Worm (Caenorhabditis elegans) whole organism, L3 larva: ENCODE results near the gene his-31.

Experiments
- R02D3.7 ChIP-seq: fragments of 150-350 bp; optimal IDR thresholded peaks from 2 replicates; lab custom pipeline; 2014; ENCODE audit warnings: missing biosample characterization, missing genetic modification characterization
- ZK546.5 ChIP-seq: sonication (generic microtip); optimal IDR thresholded peaks from 2 replicates; lab custom pipeline; 2017; ENCODE audit warnings: missing biosample characterization, missing genetic modification characterization
- aly-2 ChIP-seq: fragments of 150-350 bp; optimal IDR thresholded peaks from 2 replicates; lab custom pipeline; 2014; ENCODE audit warnings: missing biosample characterization, missing genetic modification characterization
- ama-1 ChIP-seq: fragments of 150-350 bp; optimal IDR thresholded peaks from 2 replicates; lab custom pipeline; 2018
- ceh-16 ChIP-seq: sonication (generic microtip); optimal IDR thresholded peaks from 2 replicates; lab custom pipeline; 2017; ENCODE audit warnings: missing biosample characterization, missing genetic modification characterization
- ceh-28 ChIP-seq: fragments of 150-350 bp; optimal IDR thresholded peaks from 2 replicates; lab custom pipeline; 2014; ENCODE audit warnings: missing biosample characterization, missing genetic modification reagents, missing genetic modification characterization
- ceh-82 ChIP-seq: fragments of 150-350 bp; optimal IDR thresholded peaks from 2 replicates; lab custom pipeline; 2014; ENCODE audit warnings: missing biosample characterization, missing genetic modification characterization
- ceh-9 ChIP-seq: sonication (generic microtip); optimal IDR thresholded peaks from 2 replicates; lab custom pipeline; 2018; ENCODE audit warnings: missing biosample characterization, missing genetic modification characterization
- daf-12 ChIP-seq: fragments of 150-350 bp; optimal IDR thresholded peaks from 2 replicates; lab custom pipeline; 2014; ENCODE audit warnings: missing biosample characterization, missing genetic modification reagents, missing genetic modification characterization
- egl-27 ChIP-seq: sonication (generic microtip); optimal IDR thresholded peaks from 4 replicates; lab custom pipeline; 2017; ENCODE audit warnings: missing biosample characterization, missing genetic modification reagents, missing genetic modification characterization
- egl-5 ChIP-seq: fragments of 150-350 bp; optimal IDR thresholded peaks from 2 replicates; lab custom pipeline; 2017; ENCODE audit warnings: missing biosample characterization, missing genetic modification reagents, missing genetic modification characterization, inconsistent platforms
- elt-1 ChIP-seq: fragments of 150-350 bp; optimal IDR thresholded peaks from 2 replicates; lab custom pipeline; 2014; ENCODE audit warnings: missing biosample characterization, missing genetic modification characterization
- elt-2 ChIP-seq: sonication (generic microtip); optimal IDR thresholded peaks from 2 replicates; lab custom pipeline; 2016; ENCODE audit warnings: missing genetic modification reagents, mild to moderate bottlenecking, missing genetic modification characterization, missing compliant biosample characterization
- elt-3 ChIP-seq, 3 experiments: fragments of 150-350 bp in 1 of 3; sonication (generic microtip) in 2 of 3; optimal IDR thresholded peaks; 2 replicates in 2 of 3; 4 replicates in 1 of 3; lab custom pipeline; 2014 to 2017; ENCODE audit warnings: missing biosample characterization in 3 of 3, missing genetic modification characterization in 3 of 3
- eor-1 ChIP-seq, 2 experiments: fragments of 150-350 bp; optimal IDR thresholded peaks; 2 replicates each; lab custom pipeline; 2014 to 2018; ENCODE audit warnings: missing biosample characterization in 2 of 2, missing genetic modification characterization in 2 of 2
- fkh-10 ChIP-seq: sonication (generic microtip); optimal IDR thresholded peaks from 2 replicates; lab custom pipeline; 2017; ENCODE audit warnings: missing biosample characterization, missing genetic modification reagents, missing genetic modification characterization
- fkh-2 ChIP-seq: fragments of 150-350 bp; optimal IDR thresholded peaks from 2 replicates; lab custom pipeline; 2014; ENCODE audit warnings: missing biosample characterization, missing genetic modification reagents, missing genetic modification characterization
- fos-1 ChIP-seq: fragments of 150-350 bp; optimal IDR thresholded peaks from 2 replicates; lab custom pipeline; 2014; ENCODE audit warnings: missing biosample characterization, missing genetic modification characterization
- hmg-11 ChIP-seq: sonication (generic microtip); optimal IDR thresholded peaks from 2 replicates; lab custom pipeline; 2016; ENCODE audit warnings: missing genetic modification characterization, missing compliant biosample characterization
- jun-1 ChIP-seq: fragments of 150-350 bp; optimal IDR thresholded peaks from 2 replicates; lab custom pipeline; 2014; ENCODE audit warnings: missing biosample characterization, missing genetic modification reagents, missing genetic modification characterization
- lin-15B ChIP-seq: fragments of 150-350 bp; optimal IDR thresholded peaks from 2 replicates; lab custom pipeline; 2014; ENCODE audit warnings: missing biosample characterization, missing genetic modification characterization
- lin-39 ChIP-seq: fragments of 150-350 bp; optimal IDR thresholded peaks from 2 replicates; lab custom pipeline; 2018; ENCODE audit warnings: missing biosample characterization, missing genetic modification reagents, missing genetic modification characterization
- lsy-12 ChIP-seq: sonication (generic microtip); optimal IDR thresholded peaks from 2 replicates; lab custom pipeline; 2016; ENCODE audit warnings: mild to moderate bottlenecking, missing genetic modification characterization, missing compliant biosample characterization
- mdl-1 ChIP-seq: fragments of 150-350 bp; optimal IDR thresholded peaks from 2 replicates; lab custom pipeline; 2014; ENCODE audit warnings: missing biosample characterization, missing genetic modification characterization
- mml-1 ChIP-seq: fragments of 150-350 bp; sonication (generic microtip); optimal IDR thresholded peaks from 3 replicates; lab custom pipeline; 2014; ENCODE audit warnings: missing biosample characterization, missing genetic modification characterization
- nfya-1 ChIP-seq: sonication (generic microtip); optimal IDR thresholded peaks from 2 replicates; lab custom pipeline; 2017; ENCODE audit warnings: missing genetic modification characterization, mild to moderate bottlenecking, missing compliant biosample characterization, antibody characterized with exemption, moderate library complexity; ENCODE audit not compliant: insufficient read depth
- nhr-11 ChIP-seq: fragments of 150-350 bp; optimal IDR thresholded peaks from 2 replicates; lab custom pipeline; 2014; ENCODE audit warnings: missing biosample characterization, missing genetic modification characterization
- nhr-23 ChIP-seq: fragments of 150-350 bp; optimal IDR thresholded peaks from 2 replicates; lab custom pipeline; 2014; ENCODE audit warnings: missing biosample characterization, missing genetic modification reagents, missing genetic modification characterization
- nhr-237 ChIP-seq: fragments of 150-350 bp; optimal IDR thresholded peaks from 2 replicates; lab custom pipeline; 2014; ENCODE audit warnings: missing biosample characterization, missing genetic modification characterization
- nhr-25 ChIP-seq: sonication (generic microtip); optimal IDR thresholded peaks from 2 replicates; lab custom pipeline; 2017; ENCODE audit warnings: missing biosample characterization, missing genetic modification characterization
- nhr-28 ChIP-seq: fragments of 150-350 bp; optimal IDR thresholded peaks from 2 replicates; lab custom pipeline; 2014; ENCODE audit warnings: missing biosample characterization, missing genetic modification characterization
- nhr-43 ChIP-seq: sonication (generic microtip); optimal IDR thresholded peaks from 2 replicates; lab custom pipeline; 2016; ENCODE audit warnings: mild to moderate bottlenecking, missing genetic modification characterization, missing compliant biosample characterization; ENCODE audit not compliant: poor library complexity, severe bottlenecking
- nhr-67 ChIP-seq: fragments of 150-350 bp; optimal IDR thresholded peaks from 2 replicates; lab custom pipeline; 2014; ENCODE audit warnings: missing biosample characterization, missing genetic modification characterization
- nhr-76 ChIP-seq: fragments of 150-350 bp; sonication (generic microtip); optimal IDR thresholded peaks from 5 replicates; lab custom pipeline; 2014; ENCODE audit warnings: missing biosample characterization, missing genetic modification characterization
- nhr-77 ChIP-seq: fragments of 150-350 bp; optimal IDR thresholded peaks from 2 replicates; lab custom pipeline; 2014; ENCODE audit warnings: missing biosample characterization, missing genetic modification characterization
- pha-4 ChIP-seq: fragments of 150-350 bp; optimal IDR thresholded peaks from 2 replicates; lab custom pipeline; 2014; ENCODE audit warnings: missing biosample characterization, missing genetic modification reagents, missing genetic modification characterization
- pqm-1 ChIP-seq: fragments of 150-350 bp; optimal IDR thresholded peaks from 2 replicates; lab custom pipeline; 2017; ENCODE audit warnings: missing biosample characterization, missing genetic modification characterization, inconsistent platforms
- sea-2 ChIP-seq: fragments of 150-350 bp; sonication (generic microtip); optimal IDR thresholded peaks from 4 replicates; lab custom pipeline; 2014; ENCODE audit warnings: missing biosample characterization, missing genetic modification reagents, missing genetic modification characterization
- skn-1 ChIP-seq: fragments of 150-350 bp; optimal IDR thresholded peaks from 2 replicates; lab custom pipeline; 2014; ENCODE audit warnings: missing biosample characterization, missing genetic modification characterization
- snpc-4 ChIP-seq: fragments of 150-350 bp; optimal IDR thresholded peaks from 2 replicates; lab custom pipeline; 2014; ENCODE audit warnings: missing biosample characterization, missing genetic modification characterization
- tbx-2 ChIP-seq: sonication (generic microtip); optimal IDR thresholded peaks from 2 replicates; lab custom pipeline; 2016; ENCODE audit warnings: mild to moderate bottlenecking, missing genetic modification characterization, missing compliant biosample characterization
- unc-39 ChIP-seq: sonication (generic microtip); optimal IDR thresholded peaks from 4 replicates; lab custom pipeline; 2017; ENCODE audit warnings: missing biosample characterization, missing genetic modification characterization
- unc-62 ChIP-seq: fragments of 150-350 bp; sonication (generic microtip); optimal IDR thresholded peaks from 4 replicates; lab custom pipeline; 2014; ENCODE audit warnings: missing biosample characterization, missing genetic modification reagents, missing genetic modification characterization
- zag-1 ChIP-seq: fragments of 150-350 bp; optimal IDR thresholded peaks from 2 replicates; lab custom pipeline; 2014; ENCODE audit warnings: missing biosample characterization, missing genetic modification characterization
- ztf-11 ChIP-seq: fragments of 150-350 bp; optimal IDR thresholded peaks from 2 replicates; lab custom pipeline; 2014; ENCODE audit warnings: missing biosample characterization, missing genetic modification characterization
- ztf-4 ChIP-seq: fragments of 150-350 bp; optimal IDR thresholded peaks from 2 replicates; lab custom pipeline; 2014; ENCODE audit warnings: missing biosample characterization, missing genetic modification characterization

Gene his-31

DNA sequence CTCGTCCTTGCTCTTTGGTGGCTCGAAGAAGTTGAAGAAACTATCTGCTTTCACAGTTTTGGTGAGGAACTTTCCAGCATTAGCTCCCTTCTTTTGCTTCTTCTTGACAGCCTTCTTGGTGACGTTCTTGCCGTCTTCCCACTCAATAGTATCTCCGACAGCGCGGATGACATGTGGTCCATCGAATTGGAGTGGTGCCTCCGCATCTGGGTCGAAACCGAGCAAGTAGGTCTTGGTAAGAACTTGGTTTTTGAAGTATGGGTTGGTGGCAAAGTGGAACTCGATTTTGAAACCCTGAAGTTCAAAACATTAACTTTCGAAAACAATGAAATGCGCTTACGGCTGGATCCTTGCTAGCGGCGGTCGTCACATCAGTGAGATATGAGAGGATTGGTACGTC lies 44.5 kb upstream of the his-31 start:
- TF ChIP-seq lsy-12 (no peak), eor-1 (tag; optimal IDR thresholded peaks at IDR 0.05; lab: Kevin White, UChicago) (no peak), aly-2 (no peak), nfya-1 (no peak)

DNA sequence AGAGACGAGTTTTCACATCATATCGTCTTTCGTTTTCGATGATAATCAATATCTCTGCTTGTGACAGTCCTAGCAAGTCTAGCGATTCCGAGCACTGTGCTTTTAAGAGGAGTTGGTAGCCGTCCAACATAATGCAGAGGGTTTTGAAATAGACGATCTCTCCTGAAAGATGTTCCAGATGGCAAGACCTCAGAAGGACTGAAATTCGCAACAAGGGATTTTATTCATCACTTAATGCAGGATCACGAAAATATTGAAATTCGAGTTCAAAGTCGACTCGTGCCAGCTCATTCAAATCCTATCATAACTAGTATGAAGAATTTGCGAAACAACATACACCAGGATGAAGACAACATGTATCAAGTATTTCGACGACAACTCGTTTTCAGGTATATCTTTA lies 43.7 kb upstream of the his-31 start, which contains the start of gene D2096.7:
D2096.7 (minus strand) TSS at position 130 of the 400 bp plus-strand sequence.
- TF ChIP-seq sea-2 (no peak), snpc-4 (tag; lab: Kevin White, UChicago) (no peak), nhr-43 (tag; lab: Kevin White, UChicago) (peak; percentile 31), pha-4 (tag; lab: Kevin White, UChicago) (no peak), ama-1 (lab: Kevin White, UChicago) (peak; percentile 77), skn-1 (tag; lab: Kevin White, UChicago) (no peak), nhr-28 (tag; lab: Kevin White, UChicago) (no peak), elt-2 (tag; lab: Kevin White, UChicago) (peak; percentile 2), ztf-4 (tag; lab: Kevin White, UChicago) (peak; percentile 47), lsy-12 (peak; percentile 6), eor-1 (tag; optimal IDR thresholded peaks at IDR 0.05; lab: Kevin White, UChicago) (no peak)

DNA sequence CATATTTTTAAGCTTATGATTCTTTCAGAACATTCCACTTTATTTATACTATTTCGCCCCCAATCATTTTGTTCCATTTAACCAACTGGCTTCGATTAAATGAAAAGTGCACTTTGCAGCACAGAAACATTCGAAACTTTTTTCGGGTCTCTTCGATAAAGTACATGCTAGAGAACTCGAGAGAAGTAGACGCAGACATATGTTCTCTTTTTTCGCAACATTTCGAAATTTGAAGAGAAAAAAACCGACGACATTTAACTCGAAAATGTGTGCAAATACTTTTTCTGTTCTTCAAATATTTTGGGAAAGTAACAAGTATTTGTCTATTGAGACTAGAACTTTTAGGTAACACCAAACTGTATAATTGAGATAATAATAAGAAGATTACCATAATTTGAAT lies 43.1 kb upstream of the his-31 start:
- TF ChIP-seq sea-2 (no peak), nfya-1 (peak; percentile 44), pha-4 (tag; lab: Kevin White, UChicago) (peak; percentile 55)

DNA sequence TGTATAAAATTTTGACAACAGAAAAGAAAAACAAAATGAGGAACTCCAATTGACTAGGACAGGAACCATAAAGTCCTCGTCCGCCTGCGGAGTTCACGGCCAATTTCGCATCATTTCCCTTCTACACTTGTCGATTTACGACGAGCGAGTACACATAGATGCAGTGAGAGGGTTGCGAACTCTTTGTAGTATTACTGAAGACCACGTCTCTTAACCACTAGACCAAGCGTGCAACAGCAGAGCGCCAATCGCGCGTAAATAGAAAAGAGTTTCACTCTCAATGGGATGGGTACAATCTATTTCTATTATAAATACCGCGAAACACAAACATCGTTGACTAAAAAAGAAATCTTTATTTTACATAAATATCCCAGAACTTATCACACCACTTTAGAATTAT lies 41.6 kb upstream of the his-31 start:
- TF ChIP-seq pha-4 (tag; lab: Kevin White, UChicago) (peak; percentile 88), ceh-9 (no peak), lin-15B (tag; lab: Kevin White, UChicago) (peak; percentile 59), jun-1 (tag; lab: Kevin White, UChicago) (peak; percentile 55), lin-39 (peak; percentile 90), pqm-1 (tag; lab: Kevin White, UChicago) (peak; percentile 72), tbx-2 (tag; lab: Kevin White, UChicago) (peak; percentile 59), nhr-67 (no peak), nhr-76 (tag; lab: Kevin White, UChicago) (no peak), mdl-1 (no peak), ZK546.5 (tag; lab: Kevin White, UChicago) (no peak), nhr-28 (tag; lab: Kevin White, UChicago) (no peak), nhr-77 (tag; lab: Kevin White, UChicago) (no peak), fos-1 (tag; lab: Kevin White, UChicago) (no peak), ceh-28 (no peak), R02D3.7 (tag; lab: Kevin White, UChicago) (peak; percentile 79), lsy-12 (peak; percentile 79), unc-39 (tag; lab: Kevin White, UChicago) (no peak), ztf-11 (tag; lab: Kevin White, UChicago) (no peak), egl-27 (peak; percentile 7), sea-2 (no peak), elt-3 (tag; optimal IDR thresholded peaks at IDR 0.05; lab: Kevin White, UChicago) (no peak), nhr-23 (tag; lab: Kevin White, UChicago) (peak; percentile 56), elt-1 (no peak), fkh-10 (GFP tag; lab: Kevin White, UChicago) (no peak), fkh-2 (no peak), hmg-11 (tag; lab: Kevin White, UChicago) (no peak), ceh-16 (no peak), snpc-4 (tag; lab: Kevin White, UChicago) (peak; percentile 63), eor-1 (tag; optimal IDR thresholded peaks at IDR 0.05; lab: Kevin White, UChicago) (no peak), zag-1 (tag; lab: Kevin White, UChicago) (no peak), aly-2 (no peak), egl-5 (tag; lab: Kevin White, UChicago) (peak; percentile 71), ceh-82 (tag; lab: Kevin White, UChicago) (peak; percentile 18), mml-1 (tag; lab: Kevin White, UChicago) (no peak), daf-12 (tag; lab: Kevin White, UChicago) (no peak), elt-2 (tag; lab: Kevin White, UChicago) (peak; percentile 66), unc-62 (GFP tag; lab: Kevin White, UChicago) (no peak), nhr-11 (tag; lab: Kevin White, UChicago) (no peak), skn-1 (tag; lab: Kevin White, UChicago) (peak; percentile 57), nhr-43 (tag; lab: Kevin White, UChicago) (peak; percentile 81), nfya-1 (peak; percentile 80), ama-1 (lab: Kevin White, UChicago) (peak; percentile 84), nhr-237 (no peak), nhr-25 (tag; lab: Kevin White, UChicago) (peak; percentile 59)
